Worm (Caenorhabditis elegans): ENCODE data around the gene xnd-1.

The xnd-1 gene

ce11 chrIII:5591668-5592149 is 12.6 kb upstream of the xnd-1 start, which contains the start of the genes ddx-15 and ucr-1:
Gene ddx-15, minus strand, starts transcription at chrIII:5591718.
Gene ucr-1, plus strand, starts transcription at chrIII:5592135.
- TF ChIP-seq ama-1 (optimal IDR thresholded peaks at IDR 0.05) (no peak), ama-1 (GFP tag; optimal IDR thresholded peaks at IDR 0.05) (no peak), ztf-18 (tag; optimal IDR thresholded peaks at IDR 0.05) (peak; percentile 4), Y79H2A.3 (GFP tag; conservative IDR thresholded peaks at IDR 0.05) (no peak), ztf-3 (GFP tag; optimal IDR thresholded peaks at IDR 0.05) (no peak), rcor-1 (GFP tag; IDR thresholded peaks at IDR 0.05) (no peak), B0336.3 (GFP tag; IDR thresholded peaks at IDR 0.05) (no peak), mxl-1 (tag; optimal IDR thresholded peaks at IDR 0.05) (no peak), repo-1 (tag; optimal IDR thresholded peaks at IDR 0.05) (no peak), ceh-58 (GFP tag; IDR thresholded peaks at IDR 0.05) (no peak), somi-1 (GFP tag; optimal IDR thresholded peaks at IDR 0.05) (no peak), ceh-40 (GFP tag; IDR thresholded peaks at IDR 0.05) (no peak), hlh-12 (tag; optimal IDR thresholded peaks at IDR 0.05) (no peak), madf-8 (GFP tag; conservative IDR thresholded peaks at IDR 0.05) (peak; percentile 31; the same call in 1 of the 2 replicates), tbp1 (GFP tag; optimal IDR thresholded peaks at IDR 0.05) (peak; percentile 40), lsy-27 (tag; optimal IDR thresholded peaks at IDR 0.05; ENCODE audit: borderline replicate concordance, insufficient read depth) (no peak), F23B12.7 (tag; optimal IDR thresholded peaks at IDR 0.05; ENCODE audit: insufficient read depth) (peak; percentile 47), xnd-1 (tag; optimal IDR thresholded peaks at IDR 0.05) (no peak), Y56A3A.18 (GFP tag; IDR thresholded peaks at IDR 0.05) (no peak), madf-3 (GFP tag; IDR thresholded peaks at IDR 0.05) (no peak), sea-2 (GFP tag; IDR thresholded peaks at IDR 0.05) (no peak), bed-1 (GFP tag; IDR thresholded peaks at IDR 0.05) (no peak), lag-1 (GFP tag; IDR thresholded peaks at IDR 0.05) (no peak), nfya-2 (GFP tag; IDR thresholded peaks at IDR 0.05) (no peak), die-1 (tag; optimal IDR thresholded peaks at IDR 0.05) (no peak), madf-10 (tag; optimal IDR thresholded peaks at IDR 0.05) (no peak), F57C9.4 (tag; optimal IDR thresholded peaks at IDR 0.05) (no peak), dpff-1 (tag; optimal IDR thresholded peaks at IDR 0.05) (no peak), dpl-1 (GFP tag; optimal IDR thresholded peaks at IDR 0.05) (peak; percentile 53), pbrm-1 (GFP tag; IDR thresholded peaks at IDR 0.05) (peak; percentile 59; the same call in 1 of the 2 replicates), F10E7.11 (tag; optimal IDR thresholded peaks at IDR 0.05) (no peak), snpc-4 (GFP tag; optimal IDR thresholded peaks at IDR 0.05) (no peak), snpc-4 (tag; optimal IDR thresholded peaks at IDR 0.05) (peak in 2 of 4 experiments; percentile 1 to 45), ZK185.1 (tag; optimal IDR thresholded peaks at IDR 0.05; ENCODE audit: poor library complexity, severe bottlenecking) (no peak), Y95B8A.8 (GFP tag; IDR thresholded peaks at IDR 0.05) (no peak), ztf-26 (tag; optimal IDR thresholded peaks at IDR 0.05) (no peak), ccch-3 (GFP tag; optimal IDR thresholded peaks at IDR 0.05) (no peak), ceh-100 (GFP tag; IDR thresholded peaks at IDR 0.05) (no peak), zfh-2 (GFP tag; conservative IDR thresholded peaks at IDR 0.05) (no peak), rec-8 (tag; optimal IDR thresholded peaks at IDR 0.05) (no peak), K12H6.12 (tag; optimal IDR thresholded peaks at IDR 0.05) (no peak), F37B4.10 (GFP tag; IDR thresholded peaks at IDR 0.05) (no peak), snpc-3.4 (tag; optimal IDR thresholded peaks at IDR 0.05) (peak; percentile 56), egl-44 (GFP tag; IDR thresholded peaks at IDR 0.05) (no peak), attf-3 (GFP tag; conservative IDR thresholded peaks at IDR 0.05) (peak; percentile 51; the same call in 1 of the 2 replicates), hmg-1.2 (GFP tag; IDR thresholded peaks at IDR 0.05) (peak; percentile 86), ztf-25 (GFP tag; IDR thresholded peaks at IDR 0.05) (no peak), F39B2.1 (GFP tag; IDR thresholded peaks at IDR 0.05) (no peak), ztf-22 (GFP tag; optimal IDR thresholded peaks at IDR 0.05) (no peak), unc-62 (GFP tag; optimal IDR thresholded peaks at IDR 0.05) (no peak)
